Worm (Caenorhabditis elegans): ENCODE data around the gene C56G2.15.

The C56G2.15 gene

DNA sequence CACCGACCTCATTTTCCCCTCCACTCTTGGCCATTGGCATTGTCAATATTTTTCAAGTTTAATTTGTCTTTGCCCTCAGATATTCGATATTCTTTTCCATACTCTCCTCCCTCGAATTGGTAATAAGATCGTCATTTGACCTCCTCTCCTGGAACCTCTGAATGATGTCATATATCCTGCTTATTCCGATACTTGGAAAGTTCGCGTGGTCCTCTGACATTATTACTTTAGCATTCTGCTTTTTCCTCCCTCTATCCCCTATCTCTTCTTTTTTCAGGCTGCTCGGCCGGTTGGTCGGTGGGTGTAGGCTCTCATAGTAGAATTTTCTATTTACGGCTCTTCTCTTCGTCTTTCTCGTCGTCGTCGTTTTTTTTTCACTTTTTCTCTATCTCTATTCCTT, 15.2 kb downstream of the C56G2.15 start:
- TF ChIP-seq fos-1 (tag; optimal IDR thresholded peaks at IDR 0.05) (no peak), duxl-1 (tag; optimal IDR thresholded peaks at IDR 0.05; ENCODE audit: poor library complexity) (no peak), aha-1 (tag) (peak; percentile 94), ZK546.5 (tag; optimal IDR thresholded peaks at IDR 0.05) (no peak), nhr-28 (tag; optimal IDR thresholded peaks at IDR 0.05) (no peak), daf-19 (GFP tag; conservative IDR thresholded peaks at IDR 0.05) (no peak), lin-1 (GFP tag; IDR thresholded peaks at IDR 0.05) (no peak), pha-4 (GFP tag; IDR thresholded peaks at IDR 0.05) (no peak), pha-4 (tag; optimal IDR thresholded peaks at IDR 0.05) (no peak), lin-38 (GFP tag; IDR thresholded peaks at IDR 0.05) (no peak), rbr-2 (tag; optimal IDR thresholded peaks at IDR 0.05) (peak; percentile 39), D1046.2 (GFP tag; IDR thresholded peaks at IDR 0.05) (no peak), zip-11 (GFP tag; IDR thresholded peaks at IDR 0.05) (no peak), zag-1 (tag; optimal IDR thresholded peaks at IDR 0.05) (peak; percentile 12), fkh-10 (GFP tag; optimal IDR thresholded peaks at IDR 0.05) (peak; percentile 87), nhr-11 (tag; optimal IDR thresholded peaks at IDR 0.05) (no peak), ceh-28 (tag; optimal IDR thresholded peaks at IDR 0.05) (no peak), F26F4.8 (GFP tag; conservative IDR thresholded peaks at IDR 0.05) (no peak), lsy-2 (tag; optimal IDR thresholded peaks at IDR 0.05) (peak in 1 of 2 experiments; percentile 12), F37D6.2 (tag; optimal IDR thresholded peaks at IDR 0.05) (peak; percentile 6), nhr-102 (tag; optimal IDR thresholded peaks at IDR 0.05) (no peak), ctbp-1 (GFP tag; IDR thresholded peaks at IDR 0.05) (peak; percentile 57; the same call in 1 of the 2 replicates), hlh-30 (tag; optimal IDR thresholded peaks at IDR 0.05; ENCODE audit: insufficient read depth) (peak; percentile 23), ces-1 (GFP tag; optimal IDR thresholded peaks at IDR 0.05) (peak; percentile 34), mdl-1 (tag; optimal IDR thresholded peaks at IDR 0.05) (peak in 1 of 2 experiments; percentile 5), ceh-20 (GFP tag; IDR thresholded peaks at IDR 0.05) (no peak), nhr-76 (tag; optimal IDR thresholded peaks at IDR 0.05) (no peak), R02D3.7 (tag; optimal IDR thresholded peaks at IDR 0.05) (no peak), mep-1 (tag; optimal IDR thresholded peaks at IDR 0.05) (peak; percentile 32)

DNA sequence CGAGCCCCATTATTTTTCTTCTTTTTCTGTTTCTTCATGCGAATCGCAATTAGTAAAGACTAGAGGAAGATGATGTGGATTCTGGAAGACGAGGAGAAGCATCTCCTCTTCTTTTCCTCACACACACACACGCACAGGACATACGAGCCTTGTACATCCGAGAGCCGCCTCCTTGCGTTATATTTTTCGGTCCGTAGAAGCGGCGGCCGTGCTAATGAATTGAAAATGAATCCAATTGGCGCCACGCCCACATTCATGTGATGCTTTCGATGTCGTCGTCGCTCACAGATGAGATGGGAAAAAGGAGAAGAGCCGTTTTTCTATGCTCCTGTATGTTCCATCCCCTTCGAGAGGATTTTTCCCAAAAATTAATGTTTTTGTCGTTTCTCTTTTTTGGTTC, 16.3 kb downstream of the C56G2.15 start:
- TF ChIP-seq unc-62 (GFP tag; optimal IDR thresholded peaks at IDR 0.05 in 1 of 2) (peak in 1 of 2 experiments; percentile 53), unc-62 (tag; optimal IDR thresholded peaks at IDR 0.05) (no peak), T20F7.1 (GFP tag; optimal IDR thresholded peaks at IDR 0.05) (no peak), hmg-1.1 (GFP tag; IDR thresholded peaks at IDR 0.05) (0 out of 2 replicates have a peak, but pooled peaks have one; percentile 10), nhr-48 (tag; optimal IDR thresholded peaks at IDR 0.05) (no peak), R02D3.7 (tag; optimal IDR thresholded peaks at IDR 0.05) (no peak), F10B5.3 (tag; optimal IDR thresholded peaks at IDR 0.05) (no peak), aha-1 (tag) (peak; percentile 61), aly-2 (tag; optimal IDR thresholded peaks at IDR 0.05) (no peak), ztf-11 (tag; optimal IDR thresholded peaks at IDR 0.05) (no peak), nhr-11 (tag; optimal IDR thresholded peaks at IDR 0.05) (no peak), vab-7 (GFP tag; IDR thresholded peaks at IDR 0.05) (0 out of 2 replicates have a peak, but pooled peaks have one; percentile 7), lin-29 (GFP tag; IDR thresholded peaks at IDR 0.05) (no peak), hlh-30 (tag; optimal IDR thresholded peaks at IDR 0.05; ENCODE audit: insufficient read depth) (peak; percentile 7), zfp-3 (GFP tag; conservative IDR thresholded peaks at IDR 0.05) (no peak)

DNA sequence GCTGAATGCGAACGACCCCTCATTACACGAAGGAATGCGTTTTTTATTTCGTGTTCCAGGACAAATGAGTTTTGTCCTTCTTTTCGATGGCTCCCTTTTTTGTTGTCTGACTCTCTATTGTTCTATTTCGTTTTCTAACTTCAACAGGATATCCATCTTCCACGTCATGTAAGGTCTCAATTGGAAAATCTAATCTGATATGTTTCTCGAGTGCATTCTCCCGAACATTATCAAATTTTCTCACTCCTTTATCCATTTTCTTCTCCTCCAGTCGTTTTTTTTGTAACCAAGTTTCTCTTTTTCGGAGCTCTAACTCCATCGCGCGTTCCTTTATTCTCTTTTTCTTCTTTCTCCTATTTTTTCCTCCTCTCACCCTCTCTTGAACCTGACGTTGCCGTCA, 17.3 kb downstream of the C56G2.15 start:
- peak; percentile 91 for TF ChIP-seq ces-1 (GFP tag; optimal IDR thresholded peaks at IDR 0.05)
- no peak for TF ChIP-seq nhr-6 (tag; optimal IDR thresholded peaks at IDR 0.05)
- TF ChIP-seq Y105C5A.15 (GFP tag; IDR thresholded peaks at IDR 0.05) = no peak
- TF ChIP-seq rbr-2 (tag; optimal IDR thresholded peaks at IDR 0.05) = peak; percentile 17
- TF ChIP-seq nhr-28 (tag; optimal IDR thresholded peaks at IDR 0.05) = no peak
- no peak for TF ChIP-seq madf-9 (GFP tag; conservative IDR thresholded peaks at IDR 0.05)
- TF ChIP-seq ctbp-1 (GFP tag; IDR thresholded peaks at IDR 0.05) = peak; percentile 65; the same call in 1 of the 2 replicates
- TF ChIP-seq aly-2 (tag; optimal IDR thresholded peaks at IDR 0.05) = no peak
- TF ChIP-seq ztf-7 (tag; optimal IDR thresholded peaks at IDR 0.05) = no peak
- TF ChIP-seq F44E2.7 (GFP tag; IDR thresholded peaks at IDR 0.05) = no peak
- TF ChIP-seq lsy-2 (tag; optimal IDR thresholded peaks at IDR 0.05) = peak in 1 of 2 experiments; percentile 15
- TF ChIP-seq dve-1 (tag; optimal IDR thresholded peaks at IDR 0.05; ENCODE audit: insufficient read depth) = no peak
- no peak for TF ChIP-seq snpc-1.2 (GFP tag; IDR thresholded peaks at IDR 0.05)
- peak; percentile 73 for TF ChIP-seq fkh-10 (GFP tag; optimal IDR thresholded peaks at IDR 0.05)
- TF ChIP-seq ceh-28 (tag; optimal IDR thresholded peaks at IDR 0.05) = no peak
- TF ChIP-seq ceh-20 (GFP tag; IDR thresholded peaks at IDR 0.05) = no peak
- TF ChIP-seq nhr-102 (tag; optimal IDR thresholded peaks at IDR 0.05) = no peak

Measured in whole organism, L4 larva.